Worm (Caenorhabditis elegans): ENCODE data around the gene T28A8.5.

T28A8.5 gene

ce11 chrIII:13474482-13474881, 26.9 kb upstream of the T28A8.5 start (continued):
- TF ChIP-seq ahr-1 (tag; optimal IDR thresholded peaks at IDR 0.05) (peak; percentile 28), C38D4.7 (GFP tag; optimal IDR thresholded peaks at IDR 0.05) (no peak), pax-1 (tag; optimal IDR thresholded peaks at IDR 0.05) (no peak), unc-3 (GFP tag; conservative IDR thresholded peaks at IDR 0.05) (no peak), unc-3 (tag; optimal IDR thresholded peaks at IDR 0.05) (no peak), lin-11 (tag; optimal IDR thresholded peaks at IDR 0.05) (no peak), ceh-14 (tag; optimal IDR thresholded peaks at IDR 0.05) (peak; percentile 29), ceh-6 (GFP tag; optimal IDR thresholded peaks at IDR 0.05) (peak; percentile 13), unc-42 (tag; optimal IDR thresholded peaks at IDR 0.05) (no peak), ceh-45 (GFP tag; IDR thresholded peaks at IDR 0.05) (no peak), ceh-24 (tag; optimal IDR thresholded peaks at IDR 0.05) (no peak), K09A11.1 (tag; optimal IDR thresholded peaks at IDR 0.05; ENCODE audit: insufficient read depth) (no peak), zip-5 (tag; optimal IDR thresholded peaks at IDR 0.05) (peak; percentile 78), hlh-8 (tag; optimal IDR thresholded peaks at IDR 0.05) (peak; percentile 44), Y22D7AL.16 (tag; optimal IDR thresholded peaks at IDR 0.05) (no peak)

- TF ChIP-seq unc-55 (GFP tag; optimal IDR thresholded peaks at IDR 0.05), result no peak
- TF ChIP-seq K02D7.2 (tag; optimal IDR thresholded peaks at IDR 0.05), result no peak
- no peak for TF ChIP-seq tbx-2 (tag; optimal IDR thresholded peaks at IDR 0.05)
Observed at ce11 chrIII:13476682-13477081, 24.7 kb upstream of the T28A8.5 start, which contains the start of gene T27E9.6. Gene T27E9.6, minus strand, starts transcription at chrIII:13476782.

- TF ChIP-seq ceh-19 (GFP tag; optimal IDR thresholded peaks at IDR 0.05), result no peak
- no peak for TF ChIP-seq hlh-30 (tag; optimal IDR thresholded peaks at IDR 0.05; ENCODE audit: insufficient read depth)
- TF ChIP-seq pros-1 (tag; optimal IDR thresholded peaks at IDR 0.05), result no peak
- no peak for TF ChIP-seq tbx-2 (tag; optimal IDR thresholded peaks at IDR 0.05)
- TF ChIP-seq ztf-16 (tag; optimal IDR thresholded peaks at IDR 0.05), result no peak
- TF ChIP-seq unc-42 (tag; optimal IDR thresholded peaks at IDR 0.05), result no peak
- no peak for TF ChIP-seq ama-1 (optimal IDR thresholded peaks at IDR 0.05)
- TF ChIP-seq ceh-22 (tag; optimal IDR thresholded peaks at IDR 0.05), result no peak
- TF ChIP-seq ceh-9 (tag; optimal IDR thresholded peaks at IDR 0.05), result no peak
- TF ChIP-seq hlh-15 (tag; optimal IDR thresholded peaks at IDR 0.05), result no peak
- TF ChIP-seq hlh-13 (GFP tag; optimal IDR thresholded peaks at IDR 0.05), result no peak
- TF ChIP-seq zip-5 (tag; optimal IDR thresholded peaks at IDR 0.05), result no peak
- TF ChIP-seq ref-2 (tag; optimal IDR thresholded peaks at IDR 0.05), result no peak
- TF ChIP-seq lim-6 (tag; optimal IDR thresholded peaks at IDR 0.05), result no peak
Observed at ce11 chrIII:13484024-13484423, 17.4 kb upstream of the T28A8.5 start, which contains the start of gene acc-4. Gene acc-4, minus strand, starts transcription at chrIII:13484124.

ce11 chrIII:13492377-13492776, 9.1 kb upstream of the T28A8.5 start, which contains the start of gene twk-40:
Gene twk-40, minus strand, starts transcription at chrIII:13492477.
- TF ChIP-seq ceh-34 (tag; optimal IDR thresholded peaks at IDR 0.05), result no peak
- no peak for TF ChIP-seq pax-1 (tag; optimal IDR thresholded peaks at IDR 0.05)
- no peak for TF ChIP-seq unc-42 (tag; optimal IDR thresholded peaks at IDR 0.05)
- no peak for TF ChIP-seq ref-2 (tag; optimal IDR thresholded peaks at IDR 0.05)
- TF ChIP-seq Y22D7AL.16 (tag; optimal IDR thresholded peaks at IDR 0.05), result no peak
- no peak for TF ChIP-seq K09A11.1 (tag; optimal IDR thresholded peaks at IDR 0.05; ENCODE audit: insufficient read depth)
- TF ChIP-seq T23F11.4 (GFP tag; optimal IDR thresholded peaks at IDR 0.05), result no peak
- no peak for TF ChIP-seq pqm-1 (tag; optimal IDR thresholded peaks at IDR 0.05)
- TF ChIP-seq ama-1 (optimal IDR thresholded peaks at IDR 0.05), result no peak
- TF ChIP-seq pha-2 (tag; optimal IDR thresholded peaks at IDR 0.05), result no peak
- TF ChIP-seq C38D4.7 (GFP tag; optimal IDR thresholded peaks at IDR 0.05), result no peak
- no peak for TF ChIP-seq ceh-24 (tag; optimal IDR thresholded peaks at IDR 0.05)

- no peak for TF ChIP-seq elt-2 (tag; optimal IDR thresholded peaks at IDR 0.05)
- no peak for TF ChIP-seq ceh-45 (GFP tag; IDR thresholded peaks at IDR 0.05)
- TF ChIP-seq K09A11.1 (tag; optimal IDR thresholded peaks at IDR 0.05; ENCODE audit: insufficient read depth), result no peak
- no peak for TF ChIP-seq C38D4.7 (GFP tag; optimal IDR thresholded peaks at IDR 0.05)
- TF ChIP-seq K02D7.2 (tag; optimal IDR thresholded peaks at IDR 0.05), result no peak
- no peak for TF ChIP-seq unc-55 (GFP tag; optimal IDR thresholded peaks at IDR 0.05)
- no peak for TF ChIP-seq ceh-18 (tag; optimal IDR thresholded peaks at IDR 0.05)
- TF ChIP-seq ceh-22 (tag; optimal IDR thresholded peaks at IDR 0.05), result no peak
- no peak for TF ChIP-seq dmd-4 (tag; optimal IDR thresholded peaks at IDR 0.05; ENCODE audit: borderline replicate concordance)
- no peak for TF ChIP-seq ceh-9 (tag; optimal IDR thresholded peaks at IDR 0.05)
- TF ChIP-seq ahr-1 (tag; optimal IDR thresholded peaks at IDR 0.05), result no peak
- TF ChIP-seq ceh-19 (GFP tag; optimal IDR thresholded peaks at IDR 0.05), result no peak
- TF ChIP-seq ceh-34 (tag; optimal IDR thresholded peaks at IDR 0.05), result no peak
- no peak for TF ChIP-seq pqm-1 (tag; optimal IDR thresholded peaks at IDR 0.05)
- no peak for TF ChIP-seq nhr-11 (tag; optimal IDR thresholded peaks at IDR 0.05)
- TF ChIP-seq ceh-48 (tag; optimal IDR thresholded peaks at IDR 0.05), result no peak
- TF ChIP-seq F13H6.1 (tag; optimal IDR thresholded peaks at IDR 0.05), result no peak
- no peak for TF ChIP-seq pha-4 (tag; optimal IDR thresholded peaks at IDR 0.05)
- no peak for TF ChIP-seq ttx-3 (tag; optimal IDR thresholded peaks at IDR 0.05)
- no peak for TF ChIP-seq syd-9 (tag; optimal IDR thresholded peaks at IDR 0.05)
Observed at ce11 chrIII:13495571-13495970, 5.9 kb upstream of the T28A8.5 start, which contains the start of gene T28A8.2. Gene T28A8.2, minus strand, starts transcription at chrIII:13495671.
